Fruit fly (Drosophila melanogaster): Measurements from ENCODE around the gene fz.

fz gene

dm6 chr3L:14369607-14370006 is 95.5 kb downstream of the fz start, which contains the start of gene CG13481:
CG13481 (minus strand) TSS chr3L:14369707.
- no peak for TF ChIP-seq noc (tag; optimal IDR thresholded peaks at IDR 0.05)

DNA sequence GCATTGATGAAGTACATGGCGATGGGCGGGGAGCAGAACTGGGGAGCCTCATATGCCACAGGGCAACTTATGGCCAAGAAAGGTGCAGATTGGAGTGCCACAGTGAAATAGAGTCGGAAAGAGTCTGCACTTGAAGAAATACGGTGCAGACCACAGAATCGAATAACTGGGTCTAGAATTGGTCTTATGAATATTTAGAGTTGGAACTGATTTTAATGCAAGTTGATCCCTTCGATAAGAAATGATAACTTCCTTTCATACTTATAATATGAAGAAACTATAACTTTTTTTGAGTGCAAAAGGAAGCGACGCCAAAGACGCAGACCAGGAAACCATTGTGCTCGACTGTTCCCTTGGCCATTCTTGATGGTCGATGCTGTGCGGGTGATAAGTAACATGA is 100.4 kb downstream of the fz start:
- TF ChIP-seq noc (tag; optimal IDR thresholded peaks at IDR 0.05): no peak

- TF ChIP-seq noc (tag; optimal IDR thresholded peaks at IDR 0.05): no peak
These were observed 101.7 kb downstream of the fz start for dm6 chr3L:14375863-14376262.

dm6 chr3L:14381523-14381922 is 107.4 kb downstream of the fz start, which contains the start of gene CG43120:
CG43120 (plus strand) TSS chr3L:14381913.
- peak; percentile 40 for TF ChIP-seq noc (tag; optimal IDR thresholded peaks at IDR 0.05)

dm6 chr3L:14389242-14389641 is 115.1 kb downstream of the fz start:
- TF ChIP-seq noc (tag; optimal IDR thresholded peaks at IDR 0.05): no peak

- TF ChIP-seq noc (tag; optimal IDR thresholded peaks at IDR 0.05): no peak
These were observed 123.0 kb downstream of the fz start for dm6 chr3L:14397020-14397602.

DNA sequence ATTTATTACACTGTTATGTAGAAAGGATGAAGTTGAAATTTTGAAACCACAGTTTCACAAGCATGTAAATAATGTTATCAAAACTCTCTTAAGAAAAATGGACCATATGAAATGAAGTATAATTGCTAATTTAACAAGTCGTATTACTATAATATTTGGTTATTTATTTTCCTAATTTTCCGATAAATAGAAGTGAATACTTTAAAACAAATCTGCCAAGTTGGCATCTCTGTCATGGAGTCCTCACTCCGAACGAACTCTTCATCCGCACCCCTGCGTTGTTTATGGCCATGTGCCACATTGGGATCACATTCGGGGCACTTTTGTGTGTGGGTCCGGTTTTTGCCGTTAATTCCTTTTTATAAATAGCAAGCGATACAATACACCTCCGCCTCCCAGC is 125.7 kb downstream of the fz start:
- no peak for TF ChIP-seq noc (tag; optimal IDR thresholded peaks at IDR 0.05)

DNA sequence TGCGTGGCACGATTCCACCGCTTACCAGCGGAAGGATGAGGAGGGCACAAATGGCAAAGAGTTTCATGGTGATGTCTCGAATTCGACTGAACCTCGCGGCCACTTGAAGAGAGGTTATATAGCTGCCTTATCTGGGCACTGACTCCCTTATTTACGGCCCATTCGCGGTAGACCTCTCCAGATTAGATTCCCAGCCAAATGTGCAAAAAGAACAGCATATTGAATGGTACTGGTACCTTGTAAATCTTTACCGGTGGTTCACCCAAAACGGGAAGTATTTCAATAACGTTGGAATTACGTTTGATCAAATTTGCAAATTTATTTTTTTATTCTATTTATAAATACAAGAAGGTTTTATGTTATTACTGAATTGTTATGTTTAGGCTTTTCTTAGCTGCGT is 128.5 kb downstream of the fz start, which contains the start of gene CG3868:
Gene CG3868 (minus strand): TSS at position 94 of the 400 bp plus-strand sequence.
- TF ChIP-seq noc (tag; optimal IDR thresholded peaks at IDR 0.05): peak; percentile 16

DNA sequence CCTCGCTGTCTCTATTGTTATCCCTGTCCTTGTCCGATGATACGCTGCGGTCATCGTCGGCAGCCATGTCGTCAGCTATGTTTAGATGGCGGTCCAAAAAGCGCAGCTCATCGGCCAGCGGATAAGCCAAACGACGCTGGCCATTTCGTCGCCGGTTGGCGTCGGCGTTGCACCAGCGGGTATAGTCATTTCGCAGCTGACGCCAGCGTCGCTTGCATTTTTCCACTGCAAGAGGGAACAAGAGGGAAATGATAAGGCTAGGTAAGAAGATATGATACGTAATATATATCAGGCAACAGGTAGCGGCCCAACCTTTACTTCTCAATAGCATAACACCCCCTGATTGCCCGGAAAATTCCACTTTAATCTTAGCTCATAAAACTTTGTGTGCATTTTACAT is 132.5 kb downstream of the fz start:
- TF ChIP-seq noc (tag; optimal IDR thresholded peaks at IDR 0.05): no peak

DNA sequence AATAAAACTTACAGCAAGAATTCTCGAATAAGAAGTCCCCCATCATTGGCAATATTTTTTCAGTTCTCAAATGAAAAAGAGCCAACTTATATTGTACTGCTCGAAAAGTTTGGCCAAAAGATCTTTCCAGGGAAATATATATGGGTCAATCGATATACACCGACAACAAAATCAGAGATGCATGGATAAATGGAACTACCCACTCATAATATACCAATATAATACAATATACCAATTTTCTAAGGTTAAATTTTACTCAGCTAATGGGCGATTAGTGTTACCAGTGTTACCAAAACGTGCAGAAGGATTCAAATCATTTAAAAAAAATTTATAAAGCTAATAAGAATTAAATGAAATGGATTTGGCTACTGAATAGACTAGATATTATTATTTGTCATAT is 134.6 kb downstream of the fz start:
- TF ChIP-seq noc (tag; optimal IDR thresholded peaks at IDR 0.05): no peak

- TF ChIP-seq noc (tag; optimal IDR thresholded peaks at IDR 0.05): no peak
These were observed 135.4 kb downstream of the fz start, which contains the start of gene stwl for dm6 chr3L:14409419-14410145. stwl (minus strand) TSS chr3L:14409939.

DNA sequence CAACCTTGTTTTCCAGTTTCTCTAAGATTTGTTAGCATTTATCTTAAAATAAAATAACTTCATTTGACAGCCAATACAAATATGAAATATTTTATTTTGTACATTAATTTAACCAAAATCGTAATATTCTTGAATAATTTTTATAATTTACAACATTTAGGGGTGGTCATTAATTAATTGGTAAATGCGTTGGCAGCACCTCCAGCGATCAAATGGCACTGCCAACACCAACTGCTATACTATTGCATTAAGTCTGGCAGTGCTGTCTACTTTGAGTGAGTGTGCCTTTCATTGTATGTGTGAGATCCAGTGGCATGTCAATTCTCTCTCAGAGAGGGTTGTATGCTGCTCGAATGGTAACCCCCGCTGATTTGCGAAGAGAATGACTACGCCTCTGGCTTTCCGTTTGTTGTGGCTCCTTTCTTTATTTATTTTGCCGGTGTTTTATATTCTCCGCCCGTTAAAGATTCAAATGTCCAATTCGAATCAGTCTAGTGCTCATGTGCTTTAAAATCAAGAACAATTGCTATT is 136.1 kb downstream of the fz start, which contains the start of gene CG3919:
Gene CG3919 (plus strand): TSS at position 481 of the 531 bp plus-strand sequence.
- TF ChIP-seq noc (tag; optimal IDR thresholded peaks at IDR 0.05): peak; percentile 30

- TF ChIP-seq noc (tag; optimal IDR thresholded peaks at IDR 0.05): no peak
These were observed 136.7 kb downstream of the fz start for dm6 chr3L:14410892-14411291.
